Fruit fly (Drosophila melanogaster) whole organism, embryonic: ENCODE results near the gene ImpE3.

ENCODE experiments used
- Aef1 ChIP-seq: fragments of 200-800 bp; sonication (Bioruptor generic); IDR thresholded peaks from 3 replicates; pipeline ENCODE4 v1.3.6; 2022; ENCODE audit warnings: missing biosample characterization, missing genetic modification characterization
- Awh ChIP-seq: fragments of 200-800 bp; sonication (Bioruptor generic); IDR thresholded peaks from 2 replicates; pipeline ENCODE4, ENCODE4 v1.3.6; 2022; ENCODE audit warnings: missing biosample characterization, missing genetic modification characterization
- C15 ChIP-seq: fragments of 200-800 bp; sonication (Bioruptor generic); IDR thresholded peaks from 3 replicates; pipeline ENCODE4 v1.3.6; 2022; ENCODE audit warnings: missing biosample characterization, missing genetic modification characterization
- CG10274 ChIP-seq: fragments of 200-800 bp; sonication (Bioruptor generic); optimal IDR thresholded peaks from 3 replicates; lab custom pipeline; 2017; ENCODE audit warnings: missing biosample characterization, mild to moderate bottlenecking, missing genetic modification characterization
- CG12155 ChIP-seq: fragments of 200-800 bp; sonication (Bioruptor generic); optimal IDR thresholded peaks from 3 replicates; lab custom pipeline; 2016; ENCODE audit warnings: missing biosample characterization, missing genetic modification characterization
- CG13296 ChIP-seq: fragments of 200-800 bp; sonication (Bioruptor generic); optimal IDR thresholded peaks from 3 replicates; lab custom pipeline; 2018; ENCODE audit warnings: missing biosample characterization, mild to moderate bottlenecking, missing genetic modification characterization
- CG15269 ChIP-seq: fragments of 200-800 bp; sonication (Bioruptor generic); optimal IDR thresholded peaks from 2 replicates; lab custom pipeline; 2018; ENCODE audit warnings: missing biosample characterization, mild to moderate bottlenecking, missing genetic modification characterization, moderate library complexity
- CG16815 ChIP-seq: fragments of 200-800 bp; sonication (Bioruptor generic); optimal IDR thresholded peaks from 3 replicates; lab custom pipeline; 2017; ENCODE audit warnings: missing biosample characterization, mild to moderate bottlenecking, missing genetic modification characterization
- CG17912 ChIP-seq: fragments of 200-800 bp; sonication (Bioruptor generic); optimal IDR thresholded peaks from 2 replicates; lab custom pipeline; 2018; ENCODE audit warnings: missing biosample characterization, mild to moderate bottlenecking, missing genetic modification characterization
- CG18476 ChIP-seq: fragments of 200-800 bp; sonication (Bioruptor generic); optimal IDR thresholded peaks from 2 replicates; lab custom pipeline; 2016; ENCODE audit warnings: missing biosample characterization, mild to moderate bottlenecking, missing genetic modification characterization
- CG2116 ChIP-seq: fragments of 200-800 bp; sonication (Bioruptor generic); optimal IDR thresholded peaks from 3 replicates; lab custom pipeline; 2018; ENCODE audit warnings: missing biosample characterization, mild to moderate bottlenecking, missing genetic modification characterization
- CG2875 ChIP-seq: fragments of 200-800 bp; sonication (Bioruptor generic); optimal IDR thresholded peaks from 2 replicates; lab custom pipeline; 2017; ENCODE audit warnings: missing biosample characterization, mild to moderate bottlenecking, missing genetic modification characterization, missing genetic modification reagents
- CG30431 ChIP-seq: fragments of 200-800 bp; sonication (Bioruptor generic); optimal IDR thresholded peaks from 2 replicates; lab custom pipeline; 2017; ENCODE audit warnings: missing biosample characterization, missing genetic modification characterization
- CG3163 ChIP-seq: fragments of 200-800 bp; sonication (Bioruptor generic); optimal IDR thresholded peaks from 3 replicates; lab custom pipeline; 2016; ENCODE audit warnings: missing biosample characterization, missing genetic modification characterization
- CG32772 ChIP-seq: fragments of 200-800 bp; sonication (Bioruptor generic); IDR thresholded peaks from 2 replicates; pipeline ENCODE4 v1.3.6; 2022; ENCODE audit warnings: missing biosample characterization, missing genetic modification characterization
- CG3281 ChIP-seq: fragments of 200-800 bp; sonication (Bioruptor generic); optimal IDR thresholded peaks from 3 replicates; lab custom pipeline; 2017; ENCODE audit warnings: missing biosample characterization, mild to moderate bottlenecking, missing genetic modification characterization
- CG3726 ChIP-seq: fragments of 200-800 bp; sonication (Bioruptor generic); IDR thresholded peaks from 3 replicates; pipeline ENCODE4, ENCODE4 v1.3.6; 2022; ENCODE audit warnings: missing biosample characterization, missing genetic modification characterization
- CG43689 ChIP-seq: fragments of 200-800 bp; sonication (Bioruptor generic); IDR thresholded peaks from 2 replicates; pipeline ENCODE4 v1.3.6; 2022; ENCODE audit warnings: missing biosample characterization, missing genetic modification characterization
- CG4730 ChIP-seq: fragments of 200-800 bp; sonication (Bioruptor generic); IDR thresholded peaks from 2 replicates; pipeline ENCODE4 v1.3.6; 2022; ENCODE audit warnings: missing biosample characterization, missing genetic modification characterization
- CG4854 ChIP-seq: fragments of 200-800 bp; sonication (Bioruptor generic); optimal IDR thresholded peaks from 2 replicates; lab custom pipeline; 2016; ENCODE audit warnings: missing biosample characterization, missing genetic modification characterization, inconsistent platforms
- Camta ChIP-seq: fragments of 200-800 bp; sonication (Bioruptor generic); optimal IDR thresholded peaks from 2 replicates; lab custom pipeline; 2016; ENCODE audit warnings: missing biosample characterization, missing genetic modification characterization
- Chrac-16 ChIP-seq: fragments of 200-800 bp; sonication (Bioruptor generic); optimal IDR thresholded peaks from 3 replicates; lab custom pipeline; 2016; ENCODE audit warnings: missing biosample characterization, missing genetic modification characterization
- CoRest ChIP-seq: fragments of 200-800 bp; sonication (Bioruptor generic); optimal IDR thresholded peaks from 3 replicates; lab custom pipeline; 2018; ENCODE audit warnings: missing biosample characterization, mild to moderate bottlenecking, missing genetic modification characterization, moderate library complexity
- D19B ChIP-seq: fragments of 200-800 bp; sonication (Bioruptor generic); optimal IDR thresholded peaks from 2 replicates; lab custom pipeline; 2017; ENCODE audit warnings: missing biosample characterization, mild to moderate bottlenecking, missing genetic modification characterization
- Elba2 ChIP-seq: fragments of 200-800 bp; sonication (Bioruptor generic); optimal IDR thresholded peaks from 3 replicates; lab custom pipeline; 2016; ENCODE audit warnings: missing biosample characterization, missing genetic modification characterization
- Ets97D ChIP-seq: fragments of 200-800 bp; sonication (Bioruptor generic); optimal IDR thresholded peaks from 3 replicates; lab custom pipeline; 2016; ENCODE audit warnings: missing biosample characterization, missing genetic modification characterization
- GATAe ChIP-seq: fragments of 200-800 bp; sonication (Bioruptor generic); conservative IDR thresholded peaks from 2 replicates; pipeline ENCODE4 v1.3.6; 2022; ENCODE audit warnings: missing biosample characterization, missing genetic modification characterization
- HLH4C ChIP-seq: fragments of 200-800 bp; sonication (Bioruptor generic); IDR thresholded peaks from 3 replicates; pipeline ENCODE4 v1.3.6; 2022; ENCODE audit warnings: missing biosample characterization, missing genetic modification characterization; ENCODE audit not compliant: partially characterized antibody
- Hey ChIP-seq: fragments of 200-800 bp; sonication (Bioruptor generic); optimal IDR thresholded peaks from 3 replicates; lab custom pipeline; 2018; ENCODE audit warnings: missing biosample characterization, mild to moderate bottlenecking, missing genetic modification characterization
- Hmr ChIP-seq: fragments of 200-800 bp; sonication (Bioruptor generic); optimal IDR thresholded peaks from 3 replicates; lab custom pipeline; 2017; ENCODE audit warnings: mild to moderate bottlenecking, missing biosample characterization, missing genetic modification reagents, missing genetic modification characterization
- Kr ChIP-seq: fragments of 200-800 bp; sonication (Bioruptor generic); optimal IDR thresholded peaks from 2 replicates; lab custom pipeline; 2017; ENCODE audit warnings: missing biosample characterization, mild to moderate bottlenecking, missing genetic modification characterization
- Mad ChIP-seq: fragments of 200-800 bp; sonication (Bioruptor generic); optimal IDR thresholded peaks from 2 replicates; lab custom pipeline; 2016; ENCODE audit warnings: missing biosample characterization, missing genetic modification characterization
- NK7.1 ChIP-seq: fragments of 200-800 bp; sonication (Bioruptor generic); optimal IDR thresholded peaks from 3 replicates; lab custom pipeline; 2016; ENCODE audit warnings: missing biosample characterization, missing genetic modification characterization
- Pdp1 ChIP-seq, 2 experiments: fragments of 200-800 bp; sonication (Bioruptor generic); optimal IDR thresholded peaks; 3 replicates each; lab custom pipeline; 2016; ENCODE audit warnings: missing biosample characterization in 2 of 2, missing genetic modification characterization in 2 of 2, mild to moderate bottlenecking in 1 of 2, moderate library complexity in 1 of 2
- Poxn ChIP-seq: fragments of 200-800 bp; sonication (Bioruptor generic); IDR thresholded peaks from 2 replicates; pipeline ENCODE4 v1.3.6; 2022; ENCODE audit warnings: missing biosample characterization, missing genetic modification characterization
- Rx ChIP-seq: fragments of 200-800 bp; sonication (Bioruptor generic); IDR thresholded peaks from 2 replicates; pipeline ENCODE4 v1.3.6; 2022; ENCODE audit warnings: missing biosample characterization, missing genetic modification characterization
- TFAM ChIP-seq: fragments of 200-800 bp; sonication (Bioruptor generic); optimal IDR thresholded peaks from 2 replicates; lab custom pipeline; 2017; ENCODE audit warnings: missing biosample characterization, missing genetic modification characterization, inconsistent platforms
- Xrp1 ChIP-seq: fragments of 200-800 bp; sonication (Bioruptor generic); IDR thresholded peaks from 2 replicates; pipeline ENCODE4 v1.3.6; 2022; ENCODE audit warnings: missing biosample characterization, missing genetic modification characterization
- ac ChIP-seq: fragments of 200-800 bp; sonication (Bioruptor generic); optimal IDR thresholded peaks from 3 replicates; lab custom pipeline; 2017; ENCODE audit warnings: missing biosample characterization, mild to moderate bottlenecking, missing genetic modification characterization
- da ChIP-seq: fragments of 200-800 bp; sonication (Bioruptor generic); optimal IDR thresholded peaks from 2 replicates; lab custom pipeline; 2016; ENCODE audit warnings: missing biosample characterization, missing genetic modification characterization
- dan ChIP-seq: fragments of 200-800 bp; sonication (Bioruptor generic); IDR thresholded peaks from 2 replicates; pipeline ENCODE4 v1.3.6; 2022; ENCODE audit warnings: missing biosample characterization, missing genetic modification characterization
- fd102C ChIP-seq: fragments of 200-800 bp; sonication (Bioruptor generic); optimal IDR thresholded peaks from 2 replicates; lab custom pipeline; 2018; ENCODE audit warnings: missing biosample characterization, mild to moderate bottlenecking, missing genetic modification characterization, moderate library complexity
- hkb ChIP-seq, 2 experiments: fragments of 200-800 bp in 1 of 2; fragments of >200 bp in 1 of 2; sonication (Bioruptor generic) in 1 of 2; IDR thresholded peaks in 1 of 2; optimal IDR thresholded peaks in 1 of 2; 2 replicates each; pipeline versions ENCODE4 v1.3.6 to Lab custom; 2017 to 2022; ENCODE audit warnings: missing biosample characterization in 1 of 2, missing genetic modification characterization in 1 of 2
- lmd ChIP-seq: fragments of 200-800 bp; sonication (Bioruptor generic); IDR thresholded peaks from 2 replicates; pipeline ENCODE4 v1.3.6; 2022; ENCODE audit warnings: missing biosample characterization, missing genetic modification characterization
- p53 ChIP-seq: fragments of 200-800 bp; sonication (Bioruptor generic); optimal IDR thresholded peaks from 2 replicates; lab custom pipeline; 2016; ENCODE audit warnings: missing biosample characterization, missing genetic modification characterization
- pum ChIP-seq: fragments of 200-800 bp; sonication (Bioruptor generic); optimal IDR thresholded peaks from 2 replicates; lab custom pipeline; 2016; ENCODE audit warnings: missing biosample characterization, missing genetic modification characterization
- rib ChIP-seq: fragments of 200-800 bp; sonication (Bioruptor generic); IDR thresholded peaks from 2 replicates; pipeline ENCODE4 v1.3.6; 2022; ENCODE audit warnings: missing biosample characterization, missing genetic modification characterization
- sob ChIP-seq: fragments of 200-800 bp; sonication (Bioruptor generic); IDR thresholded peaks from 2 replicates; pipeline ENCODE4 v1.3.6; 2022; ENCODE audit warnings: missing biosample characterization, missing genetic modification characterization
- sug ChIP-seq: fragments of 200-800 bp; optimal IDR thresholded peaks from 2 replicates; lab custom pipeline; 2019; ENCODE audit warnings: missing biosample characterization, mild to moderate bottlenecking, missing genetic modification characterization, moderate library complexity
- usp ChIP-seq: fragments of >200 bp; optimal IDR thresholded peaks from 2 replicates; lab custom pipeline; 2017; ENCODE audit warnings: missing biosample characterization, missing genetic modification characterization
- vvl ChIP-seq: fragments of 200-800 bp; sonication (Bioruptor generic); IDR thresholded peaks from 2 replicates; pipeline ENCODE4 v1.3.6; 2022; ENCODE audit warnings: missing biosample characterization, missing genetic modification characterization
- wor ChIP-seq: fragments of 200-800 bp; sonication (Bioruptor generic); IDR thresholded peaks from 2 replicates; pipeline ENCODE4 v1.3.6; 2022; ENCODE audit warnings: missing biosample characterization, missing genetic modification characterization

Gene ImpE3

dm6 chr3R:8072635-8073034 is 43.3 kb upstream of the ImpE3 start (continued):
- peak; percentile 31; the same call in 1 of the 2 replicates for TF ChIP-seq sob
- peak; percentile 21 for TF ChIP-seq CoRest (tag; lab: Kevin White, UChicago)
- TF ChIP-seq dan (GFP tag; lab: Robert Waterston, UW): no peak
- no peak for TF ChIP-seq wor (GFP tag; lab: Robert Waterston, UW)
- TF ChIP-seq CG2116 (GFP tag; lab: Kevin White, UChicago): no peak
- no peak for TF ChIP-seq fd102C
- no peak for TF ChIP-seq CG3163
- TF ChIP-seq CG32772 (GFP tag; lab: Robert Waterston, UW): no peak
- TF ChIP-seq CG16815 (GFP tag; lab: Kevin White, UChicago): peak; percentile 37
- no peak for TF ChIP-seq p53 (GFP tag; lab: Kevin White, UChicago)
- TF ChIP-seq CG43689: no peak
- TF ChIP-seq Elba2 (GFP tag; lab: Kevin White, UChicago): no peak
- TF ChIP-seq CG30431 (GFP tag; lab: Kevin White, UChicago): peak; percentile 28
- TF ChIP-seq Pdp1 (GFP tag; optimal IDR thresholded peaks at IDR 0.05; lab: Kevin White, UChicago): no peak
- no peak for TF ChIP-seq Awh (GFP tag; lab: Robert Waterston, UW)
- TF ChIP-seq Xrp1 (GFP tag; lab: Robert Waterston, UW): no peak
- TF ChIP-seq CG10274 (GFP tag; lab: Kevin White, UChicago): no peak
- peak; percentile 35 for TF ChIP-seq CG3281
- TF ChIP-seq CG13296 (GFP tag; lab: Kevin White, UChicago): peak; percentile 20
- peak; percentile 30; the same call in 2 of the 3 replicates for TF ChIP-seq Aef1
- no peak for TF ChIP-seq NK7.1 (GFP tag; lab: Kevin White, UChicago)
- no peak for TF ChIP-seq usp (GFP tag; lab: Kevin White, UChicago)
- peak; percentile 41 for TF ChIP-seq lmd (GFP tag; lab: Robert Waterston, UW)
- TF ChIP-seq da: no peak
- no peak for TF ChIP-seq Kr (GFP tag; lab: Kevin White, UChicago)
- no peak for TF ChIP-seq C15
- TF ChIP-seq Mad: no peak
- no peak for TF ChIP-seq CG3726 (GFP tag; lab: Robert Waterston, UW)
- TF ChIP-seq Ets97D (GFP tag; lab: Kevin White, UChicago): no peak
- TF ChIP-seq TFAM (GFP tag; lab: Kevin White, UChicago): no peak
- TF ChIP-seq D19B (GFP tag; lab: Kevin White, UChicago): no peak
- TF ChIP-seq Hmr (GFP tag; lab: Kevin White, UChicago): peak; percentile 59
- TF ChIP-seq Camta: no peak
- no peak for TF ChIP-seq Rx (GFP tag; lab: Robert Waterston, UW)
- TF ChIP-seq sug (tag; lab: Kevin White, UChicago): no peak
- TF ChIP-seq CG18476 (GFP tag; lab: Kevin White, UChicago): no peak
- no peak for TF ChIP-seq CG12155 (GFP tag; lab: Kevin White, UChicago)
- TF ChIP-seq HLH4C (GFP tag; lab: Robert Waterston, UW): no peak
- no peak for TF ChIP-seq Hey (tag; lab: Kevin White, UChicago)
- TF ChIP-seq CG15269 (tag; lab: Kevin White, UChicago): peak; percentile 52
- no peak for TF ChIP-seq pum (GFP tag; lab: Kevin White, UChicago)
- TF ChIP-seq CG2875 (GFP tag; lab: Kevin White, UChicago): no peak
- TF ChIP-seq Poxn (GFP tag; lab: Robert Waterston, UW): no peak
- TF ChIP-seq CG4730 (GFP tag; lab: Robert Waterston, UW): no peak
- TF ChIP-seq ac (GFP tag; lab: Kevin White, UChicago): no peak
- TF ChIP-seq hkb (optimal IDR thresholded peaks at IDR 0.05; lab: Kevin White, UChicago): no peak
- no peak for TF ChIP-seq hkb (GFP tag; IDR thresholded peaks at IDR 0.05; lab: Robert Waterston, UW)
- no peak for TF ChIP-seq CG4854 (GFP tag; lab: Kevin White, UChicago)
- TF ChIP-seq vvl (GFP tag; lab: Robert Waterston, UW): 0 out of 2 replicates have a peak, but pooled peaks have one; percentile 19
- no peak for TF ChIP-seq Chrac-16 (GFP tag; lab: Kevin White, UChicago)
- no peak for TF ChIP-seq rib (GFP tag; lab: Robert Waterston, UW)
- TF ChIP-seq CG17912 (GFP tag; lab: Kevin White, UChicago): no peak
- TF ChIP-seq GATAe (GFP tag; lab: Robert Waterston, UW): no peak
